Worm (Caenorhabditis elegans) whole organism, L4/young adult: ENCODE measurements around the gene gst-11.

Experiments used
- W03F9.2 ChIP-seq: fragments of 150-350 bp; optimal IDR thresholded peaks from 2 replicates; lab custom pipeline; 2014; ENCODE audit warnings: missing biosample characterization, missing genetic modification characterization
- dao-5 ChIP-seq: sonication (generic microtip); optimal IDR thresholded peaks from 2 replicates; lab custom pipeline; 2016; ENCODE audit warnings: missing genotype, missing genetic modification characterization, moderate library complexity, missing compliant biosample characterization
- him-1 ChIP-seq: sonication (generic microtip); optimal IDR thresholded peaks from 2 replicates; lab custom pipeline; 2016; ENCODE audit warnings: missing genotype, missing genetic modification reagents, missing genetic modification characterization, missing compliant biosample characterization

gst-11 gene

ce11 chrX:3633654-3634053 is at the start of gene gst-11:
Gene gst-11 (minus strand): TSS chrX:3633754.
- TF ChIP-seq dao-5 (tag; lab: Kevin White, UChicago), result no peak
- no peak for TF ChIP-seq W03F9.2 (tag; lab: Kevin White, UChicago)
- no peak for TF ChIP-seq him-1 (tag; lab: Kevin White, UChicago)

ce11 chrX:3683060-3683459 is 49.5 kb upstream of the gst-11 start:
- TF ChIP-seq W03F9.2 (tag; lab: Kevin White, UChicago) (no peak), dao-5 (tag; lab: Kevin White, UChicago) (no peak), him-1 (tag; lab: Kevin White, UChicago) (no peak)

- no peak for TF ChIP-seq dao-5 (tag; lab: Kevin White, UChicago)
- no peak for TF ChIP-seq W03F9.2 (tag; lab: Kevin White, UChicago)
- TF ChIP-seq him-1 (tag; lab: Kevin White, UChicago), result no peak
These were observed 47.1 kb upstream of the gst-11 start, which contains the start of gene tsp-17 for ce11 chrX:3680544-3681214. Gene tsp-17 (plus strand): TSS chrX:3681164.

- TF ChIP-seq dao-5 (tag; lab: Kevin White, UChicago) (no peak), him-1 (tag; lab: Kevin White, UChicago) (no peak), W03F9.2 (tag; lab: Kevin White, UChicago) (no peak)
These were observed 45.1 kb upstream of the gst-11 start, which contains the start of gene tag-52 for ce11 chrX:3678507-3679175. Gene tag-52 (minus strand): TSS chrX:3678557.

- TF ChIP-seq W03F9.2 (tag; lab: Kevin White, UChicago), result no peak
- TF ChIP-seq him-1 (tag; lab: Kevin White, UChicago), result no peak
- TF ChIP-seq dao-5 (tag; lab: Kevin White, UChicago), result no peak
These were observed 40.1 kb upstream of the gst-11 start, which contains the start of gene ceh-63 for ce11 chrX:3673584-3674108. Gene ceh-63 (minus strand): TSS chrX:3674058.

- TF ChIP-seq W03F9.2 (tag; lab: Kevin White, UChicago) (no peak), him-1 (tag; lab: Kevin White, UChicago) (no peak), dao-5 (tag; lab: Kevin White, UChicago) (no peak)
These were observed 38.4 kb upstream of the gst-11 start, which contains the start of gene C02F12.5 for ce11 chrX:3671998-3672397. Gene C02F12.5 (minus strand): TSS chrX:3672098.

ce11 chrX:3668842-3669241 is 35.3 kb upstream of the gst-11 start, which contains the start of gene snet-1:
Gene snet-1 (minus strand): TSS chrX:3668942.
- TF ChIP-seq dao-5 (tag; lab: Kevin White, UChicago) (no peak), W03F9.2 (tag; lab: Kevin White, UChicago) (no peak), him-1 (tag; lab: Kevin White, UChicago) (no peak)

ce11 chrX:3659192-3659591 is 25.6 kb upstream of the gst-11 start, which contains the start of gene R11G1.1:
Gene R11G1.1 (plus strand): TSS chrX:3659492.
- no peak for TF ChIP-seq him-1 (tag; lab: Kevin White, UChicago)
- TF ChIP-seq W03F9.2 (tag; lab: Kevin White, UChicago), result no peak
- TF ChIP-seq dao-5 (tag; lab: Kevin White, UChicago), result no peak

ce11 chrX:3655972-3656371 is 22.4 kb upstream of the gst-11 start, which contains the start of gene R11G1.7:
Gene R11G1.7 (plus strand): TSS chrX:3656272.
- no peak for TF ChIP-seq dao-5 (tag; lab: Kevin White, UChicago)

ce11 chrX:3654623-3655022 is 21.1 kb upstream of the gst-11 start, which contains the start of gene R11G1.11:
Gene R11G1.11 (plus strand): TSS chrX:3654923.
- TF ChIP-seq dao-5 (tag; lab: Kevin White, UChicago), result no peak
- TF ChIP-seq him-1 (tag; lab: Kevin White, UChicago), result no peak
- no peak for TF ChIP-seq W03F9.2 (tag; lab: Kevin White, UChicago)

ce11 chrX:3650100-3650809 is 16.7 kb upstream of the gst-11 start, which contains the start of the genes sax-1 and R11G1.2:
Gene sax-1 (minus strand): TSS chrX:3650150.
Gene R11G1.2 (plus strand): TSS chrX:3650614.
- TF ChIP-seq him-1 (tag; lab: Kevin White, UChicago) (no peak), W03F9.2 (tag; lab: Kevin White, UChicago) (peak; percentile 39)

ce11 chrX:3645924-3646323 is 12.4 kb upstream of the gst-11 start:
- no peak for TF ChIP-seq dao-5 (tag; lab: Kevin White, UChicago)
- TF ChIP-seq W03F9.2 (tag; lab: Kevin White, UChicago), result no peak
- no peak for TF ChIP-seq him-1 (tag; lab: Kevin White, UChicago)
